Worm (Caenorhabditis elegans) whole organism, L4/young adult: Measurements from ENCODE around the gene C30F2.4.

Experiments used
- W03F9.2 ChIP-seq: fragments of 150-350 bp; optimal IDR thresholded peaks from 2 replicates; lab custom pipeline; 2014; ENCODE audit warnings: missing biosample characterization, missing genetic modification characterization
- him-1 ChIP-seq: sonication (generic microtip); optimal IDR thresholded peaks from 2 replicates; lab custom pipeline; 2016; ENCODE audit warnings: missing genotype, missing genetic modification reagents, missing genetic modification characterization, missing compliant biosample characterization

ce11 chrX:16116279-16116678, 39.9 kb upstream of the C30F2.4 start:
- TF ChIP-seq him-1 (tag; lab: Kevin White, UChicago) (no peak), W03F9.2 (tag; lab: Kevin White, UChicago) (no peak)
